Fruit fly (Drosophila melanogaster): ENCODE results near the gene ema.

ema gene

dm6 chr3R:16423323-16423722 is 18.1 kb downstream of the ema start (continued):
- TF ChIP-seq slou (GFP tag; optimal IDR thresholded peaks at IDR 0.05): no peak
- TF ChIP-seq dati (GFP tag; IDR thresholded peaks at IDR 0.05): no peak
- no peak for TF ChIP-seq Scr (GFP tag; IDR thresholded peaks at IDR 0.05; ENCODE audit: partially characterized antibody)
- no peak for TF ChIP-seq salm (tag; optimal IDR thresholded peaks at IDR 0.05)
- TF ChIP-seq nom (GFP tag; optimal IDR thresholded peaks at IDR 0.05): peak; percentile 37
- no peak for TF ChIP-seq sob (GFP tag; IDR thresholded peaks at IDR 0.05)
- TF ChIP-seq jing (GFP tag; optimal IDR thresholded peaks at IDR 0.05): no peak
- TF ChIP-seq twi (tag; optimal IDR thresholded peaks at IDR 0.05): peak; percentile 10
- TF ChIP-seq CG8924 (tag; optimal IDR thresholded peaks at IDR 0.05): peak; percentile 23
- no peak for TF ChIP-seq tin (GFP tag; optimal IDR thresholded peaks at IDR 0.05)
- TF ChIP-seq CG1832 (GFP tag; optimal IDR thresholded peaks at IDR 0.05): peak; percentile 90
- TF ChIP-seq Hand (GFP tag; optimal IDR thresholded peaks at IDR 0.05): no peak
- TF ChIP-seq CG4404 (GFP tag; IDR thresholded peaks at IDR 0.05): no peak
- no peak for TF ChIP-seq bab2 (GFP tag; optimal IDR thresholded peaks at IDR 0.05)
- TF ChIP-seq CG31365 (tag; optimal IDR thresholded peaks at IDR 0.05): no peak
- no peak for TF ChIP-seq p53 (GFP tag; optimal IDR thresholded peaks at IDR 0.05)
- TF ChIP-seq CG11695 (GFP tag; IDR thresholded peaks at IDR 0.05): no peak
- no peak for TF ChIP-seq Pdp1 (GFP tag; optimal IDR thresholded peaks at IDR 0.05)
- TF ChIP-seq Bgb (GFP tag; IDR thresholded peaks at IDR 0.05; ENCODE audit: partially characterized antibody): peak; percentile 35; the same call in 1 of the 2 replicates
- peak; percentile 36 for TF ChIP-seq ewg (GFP tag; optimal IDR thresholded peaks at IDR 0.05)
- TF ChIP-seq Gug (GFP tag; IDR thresholded peaks at IDR 0.05): no peak
- TF ChIP-seq pfk (GFP tag; optimal IDR thresholded peaks at IDR 0.05): peak; percentile 88
- no peak for TF ChIP-seq CG32772 (GFP tag; IDR thresholded peaks at IDR 0.05)
- TF ChIP-seq ssp (GFP tag; IDR thresholded peaks at IDR 0.05): no peak
- TF ChIP-seq ham (GFP tag; IDR thresholded peaks at IDR 0.05): no peak
- no peak for TF ChIP-seq BtbVII (GFP tag; optimal IDR thresholded peaks at IDR 0.05)
- no peak for TF ChIP-seq tup (GFP tag; optimal IDR thresholded peaks at IDR 0.05)
- no peak for TF ChIP-seq ci (GFP tag; IDR thresholded peaks at IDR 0.05)
- TF ChIP-seq tll (GFP tag; optimal IDR thresholded peaks at IDR 0.05): no peak
- no peak for TF ChIP-seq CG14965 (GFP tag; optimal IDR thresholded peaks at IDR 0.05; ENCODE audit: borderline replicate concordance)
- peak; percentile 94 for TF ChIP-seq Nf-YC (tag; optimal IDR thresholded peaks at IDR 0.05)
- TF ChIP-seq hbn (GFP tag; IDR thresholded peaks at IDR 0.05; ENCODE audit: partially characterized antibody): no peak
- TF ChIP-seq sd (tag; optimal IDR thresholded peaks at IDR 0.05): no peak
- TF ChIP-seq Mes4 (GFP tag; optimal IDR thresholded peaks at IDR 0.05): no peak
- no peak for TF ChIP-seq H15 (GFP tag; IDR thresholded peaks at IDR 0.05)
- no peak for TF ChIP-seq CG12104 (GFP tag; optimal IDR thresholded peaks at IDR 0.05)
- TF ChIP-seq CG17359 (tag; optimal IDR thresholded peaks at IDR 0.05): no peak
- TF ChIP-seq row (GFP tag; IDR thresholded peaks at IDR 0.05): no peak
- peak; percentile 59 for TF ChIP-seq Adf1 (GFP tag; IDR thresholded peaks at IDR 0.05)
- TF ChIP-seq Rx (GFP tag; IDR thresholded peaks at IDR 0.05): no peak
- no peak for TF ChIP-seq chinmo (GFP tag; IDR thresholded peaks at IDR 0.05; ENCODE audit: partially characterized antibody)
- no peak for TF ChIP-seq Taf1 (GFP tag; IDR thresholded peaks at IDR 0.05)
- TF ChIP-seq Fer2 (tag; optimal IDR thresholded peaks at IDR 0.05): no peak
- TF ChIP-seq CG12071 (GFP tag; optimal IDR thresholded peaks at IDR 0.05): no peak
- TF ChIP-seq Vsx1 (GFP tag; optimal IDR thresholded peaks at IDR 0.05): no peak
- TF ChIP-seq seq (GFP tag; IDR thresholded peaks at IDR 0.05): peak; percentile 78; the same call in 1 of the 2 replicates
- no peak for TF ChIP-seq ara (GFP tag; IDR thresholded peaks at IDR 0.05)
- TF ChIP-seq knrl (GFP tag; IDR thresholded peaks at IDR 0.05; ENCODE audit: partially characterized antibody): 0 out of 3 replicates have a peak, but pooled peaks have one; percentile 20
- TF ChIP-seq rib (GFP tag; IDR thresholded peaks at IDR 0.05): no peak
- peak; percentile 98 for TF ChIP-seq CG4360 (GFP tag; IDR thresholded peaks at IDR 0.05)
- no peak for TF ChIP-seq lmd (GFP tag; IDR thresholded peaks at IDR 0.05)
